Worm (Caenorhabditis elegans): Measurements from ENCODE around the gene sqt-3.

Gene sqt-3

DNA sequence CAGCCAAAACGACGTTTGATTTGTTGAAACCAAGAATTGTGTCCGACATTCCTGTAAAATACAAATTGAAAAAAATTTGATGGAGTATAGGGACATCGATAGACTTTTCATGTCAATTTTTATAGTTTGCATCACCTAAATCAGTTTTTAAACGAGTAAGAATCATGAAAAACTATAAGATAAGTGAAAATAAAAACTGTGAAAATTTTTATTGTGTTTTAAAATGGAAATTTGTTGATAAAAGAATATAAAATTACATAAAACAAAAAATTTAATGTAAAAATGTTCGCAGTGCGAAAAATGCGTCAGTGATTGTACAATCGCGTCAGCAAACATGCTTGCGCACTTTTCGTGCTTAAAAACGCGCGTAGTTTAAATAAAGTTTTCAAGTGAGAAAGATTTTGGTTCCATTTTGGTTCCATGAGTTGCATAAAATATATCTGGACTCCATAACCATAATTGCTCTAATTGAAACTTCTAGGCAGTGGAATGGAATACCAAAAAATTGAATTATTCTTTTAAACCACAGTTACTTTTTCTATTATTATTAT, 9.1 kb upstream of the sqt-3 start, which contains the start of gene tomm-20 (continued):
- peak; percentile 47 for TF ChIP-seq somi-1 (GFP tag; optimal IDR thresholded peaks at IDR 0.05)
- peak; percentile 86 to 98 (median 92) for TF ChIP-seq lin-35 (GFP tag; optimal IDR thresholded peaks at IDR 0.05)
- peak; percentile 90 for TF ChIP-seq rcor-1 (GFP tag; IDR thresholded peaks at IDR 0.05)
- TF ChIP-seq him-1 (tag; optimal IDR thresholded peaks at IDR 0.05), result peak; percentile 53
- TF ChIP-seq B0261.1 (tag; optimal IDR thresholded peaks at IDR 0.05), result peak; percentile 31
- TF ChIP-seq ZK185.1 (tag; optimal IDR thresholded peaks at IDR 0.05; ENCODE audit: poor library complexity, severe bottlenecking), result peak; percentile 92
- peak; percentile 73 for TF ChIP-seq F33H1.4 (GFP tag; IDR thresholded peaks at IDR 0.05)
- peak; percentile 75 for TF ChIP-seq lsl-1 (GFP tag; optimal IDR thresholded peaks at IDR 0.05)
- peak; percentile 87 for TF ChIP-seq attf-3 (GFP tag; conservative IDR thresholded peaks at IDR 0.05)
- TF ChIP-seq ccch-3 (GFP tag; optimal IDR thresholded peaks at IDR 0.05), result no peak
- TF ChIP-seq madf-8 (GFP tag; conservative IDR thresholded peaks at IDR 0.05), result peak; percentile 65
- peak; percentile 90 for TF ChIP-seq K11D2.4 (GFP tag; IDR thresholded peaks at IDR 0.05)
- no peak for TF ChIP-seq ama-1 (optimal IDR thresholded peaks at IDR 0.05)
- no peak for TF ChIP-seq ama-1 (GFP tag; optimal IDR thresholded peaks at IDR 0.05)
- no peak for TF ChIP-seq F39B2.1 (GFP tag; IDR thresholded peaks at IDR 0.05)
- TF ChIP-seq ekl-4 (GFP tag; IDR thresholded peaks at IDR 0.05), result peak; percentile 94
- peak; percentile 62 for TF ChIP-seq hsf-1 (GFP tag; IDR thresholded peaks at IDR 0.05)
- TF ChIP-seq ztf-6 (GFP tag; IDR thresholded peaks at IDR 0.05), result 0 out of 2 replicates have a peak, but pooled peaks have one; percentile 19
- peak; percentile 38 for TF ChIP-seq snpc-1.3 (tag; optimal IDR thresholded peaks at IDR 0.05; ENCODE audit: insufficient read depth)
- TF ChIP-seq hlh-26 (GFP tag; conservative IDR thresholded peaks at IDR 0.05), result no peak
- peak; percentile 74 for TF ChIP-seq hmg-1.2 (GFP tag; IDR thresholded peaks at IDR 0.05)
- peak; percentile 73 for TF ChIP-seq C06A6.2 (GFP tag; conservative IDR thresholded peaks at IDR 0.05)
- TF ChIP-seq ceh-100 (GFP tag; IDR thresholded peaks at IDR 0.05), result peak; percentile 81
- TF ChIP-seq athp-1 (tag; optimal IDR thresholded peaks at IDR 0.05), result peak; percentile 23
- peak; percentile 77 for TF ChIP-seq lir-1 (GFP tag; conservative IDR thresholded peaks at IDR 0.05)

DNA sequence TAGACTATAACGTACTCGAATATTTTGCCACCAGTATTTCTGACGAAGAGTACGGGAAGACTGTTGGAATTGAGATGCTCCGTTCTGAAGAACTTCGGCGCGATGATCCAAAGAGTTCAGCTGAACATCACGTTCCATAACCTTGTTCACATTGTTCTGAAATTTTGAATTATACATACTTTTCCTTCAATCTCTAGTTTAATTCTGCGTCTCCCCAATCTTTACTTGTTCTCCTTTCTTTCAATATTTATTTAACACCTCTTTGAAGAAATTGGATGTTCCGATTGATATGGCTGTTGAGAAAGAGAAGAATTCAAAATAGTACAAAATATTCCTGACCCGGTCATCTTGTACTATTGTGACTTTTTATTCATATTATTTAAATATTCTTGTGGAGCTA, 7.7 kb upstream of the sqt-3 start, which contains the start of gene F23H12.3:
Gene F23H12.3, plus strand, starts transcription at position 301 of the 400 bp plus-strand sequence.
- TF ChIP-seq xnd-1 (tag; optimal IDR thresholded peaks at IDR 0.05), result no peak
- TF ChIP-seq ceh-58 (GFP tag; IDR thresholded peaks at IDR 0.05), result no peak
- no peak for TF ChIP-seq ztf-6 (GFP tag; IDR thresholded peaks at IDR 0.05)
- no peak for TF ChIP-seq madf-8 (GFP tag; conservative IDR thresholded peaks at IDR 0.05)
- TF ChIP-seq lsl-1 (GFP tag; optimal IDR thresholded peaks at IDR 0.05), result no peak
- TF ChIP-seq F37B4.10 (GFP tag; IDR thresholded peaks at IDR 0.05), result no peak
- no peak for TF ChIP-seq ztf-22 (GFP tag; optimal IDR thresholded peaks at IDR 0.05)

DNA sequence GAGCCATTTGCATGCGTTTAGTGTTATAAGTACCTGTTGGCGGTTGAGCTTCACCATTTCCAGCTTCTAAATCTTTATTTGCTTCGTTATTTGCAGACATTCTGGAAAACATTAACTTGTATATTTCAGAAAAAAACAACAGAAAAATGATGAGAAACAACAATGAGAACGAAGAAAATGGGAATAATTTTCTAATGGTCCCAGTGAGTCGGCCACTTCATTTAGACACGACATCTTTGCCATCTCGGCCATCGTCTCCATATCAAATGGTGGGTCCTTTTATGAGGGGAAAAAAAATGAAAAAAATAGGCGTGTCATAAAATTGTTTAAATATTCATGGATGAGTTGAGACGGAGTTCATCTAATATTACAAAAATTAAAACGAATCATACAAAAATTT, 6.7 kb upstream of the sqt-3 start, which contains the start of gene snb-2:
Gene snb-2, minus strand, starts transcription at position 101 of the 400 bp plus-strand sequence.
- TF ChIP-seq dpff-1 (tag; optimal IDR thresholded peaks at IDR 0.05) (no peak), madf-10 (tag; optimal IDR thresholded peaks at IDR 0.05) (no peak), B0261.1 (tag; optimal IDR thresholded peaks at IDR 0.05) (no peak), F57A8.1 (GFP tag; optimal IDR thresholded peaks at IDR 0.05) (no peak), ets-4 (GFP tag; optimal IDR thresholded peaks at IDR 0.05) (no peak), lin-26 (GFP tag; IDR thresholded peaks at IDR 0.05) (no peak), mxl-1 (tag; optimal IDR thresholded peaks at IDR 0.05) (no peak), F22D6.2 (tag; optimal IDR thresholded peaks at IDR 0.05) (no peak), nhr-90 (tag; optimal IDR thresholded peaks at IDR 0.05) (no peak), ama-1 (optimal IDR thresholded peaks at IDR 0.05) (no peak), ama-1 (GFP tag; optimal IDR thresholded peaks at IDR 0.05) (no peak)
